Worm (Caenorhabditis elegans): ENCODE results near the gene F19B10.2.

The F19B10.2 gene

DNA sequence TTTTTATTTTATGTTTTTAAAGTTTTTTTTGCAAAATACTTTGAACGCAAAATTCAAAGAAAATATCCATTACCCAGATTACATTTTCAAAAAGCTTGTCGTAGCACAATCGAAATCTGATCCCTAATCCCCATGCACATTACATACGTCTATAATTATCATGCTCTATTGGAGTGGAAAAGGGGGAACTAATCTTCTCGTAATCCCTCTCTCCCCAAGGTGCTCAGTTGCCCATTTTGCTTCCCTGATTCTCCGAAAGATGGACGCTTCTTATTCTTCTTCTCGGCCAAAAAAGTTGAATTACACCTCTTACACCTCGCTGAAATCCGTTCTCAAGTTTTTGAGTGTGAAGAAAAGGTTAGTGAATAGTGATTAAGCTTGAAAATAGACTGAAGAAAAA lies 35.8 kb downstream of the F19B10.2 start, which contains the start of gene fbxc-53:
TSS of gene fbxc-53 (plus strand) at position 245 of the 400 bp plus-strand sequence.
- no peak for TF ChIP-seq hmg-1.1 (GFP tag; IDR thresholded peaks at IDR 0.05)
- no peak for TF ChIP-seq php-3 (GFP tag; IDR thresholded peaks at IDR 0.05)
- no peak for TF ChIP-seq dpl-1 (GFP tag; optimal IDR thresholded peaks at IDR 0.05)
- TF ChIP-seq ceh-20 (GFP tag; IDR thresholded peaks at IDR 0.05): no peak
- TF ChIP-seq zip-2 (tag; optimal IDR thresholded peaks at IDR 0.05): no peak
- no peak for TF ChIP-seq tag-97 (GFP tag; IDR thresholded peaks at IDR 0.05)
- TF ChIP-seq nhr-25 (tag; optimal IDR thresholded peaks at IDR 0.05; ENCODE audit: borderline replicate concordance, insufficient read depth): no peak
- TF ChIP-seq Y48G9A.11 (GFP tag; IDR thresholded peaks at IDR 0.05): no peak
- no peak for TF ChIP-seq arid-1 (GFP tag; conservative IDR thresholded peaks at IDR 0.05)
- TF ChIP-seq nhr-237 (tag; optimal IDR thresholded peaks at IDR 0.05): no peak
- TF ChIP-seq dmd-9 (GFP tag; IDR thresholded peaks at IDR 0.05): no peak
- TF ChIP-seq ceh-44 (GFP tag; IDR thresholded peaks at IDR 0.05): no peak
- TF ChIP-seq nhr-41 (GFP tag; IDR thresholded peaks at IDR 0.05): no peak

DNA sequence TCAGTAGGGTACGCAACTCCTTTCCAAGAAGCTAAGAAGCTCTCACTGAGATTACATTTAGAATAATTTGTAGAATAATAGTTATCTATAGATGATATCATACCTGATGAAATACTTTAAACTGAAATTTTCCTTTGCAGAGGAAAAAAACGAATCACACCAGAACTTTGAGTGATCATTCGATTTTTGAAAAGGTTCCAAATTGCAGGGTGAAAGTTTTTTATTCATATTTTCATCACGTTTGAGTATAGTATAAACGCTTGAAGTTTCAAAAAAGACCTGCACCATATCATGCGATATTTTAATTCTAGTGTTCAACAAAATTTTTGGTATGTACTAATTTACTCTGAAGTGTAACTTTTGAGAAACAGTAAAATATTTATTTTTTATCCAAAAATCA lies 39.3 kb downstream of the F19B10.2 start, which contains the start of gene srh-100:
TSS of gene srh-100 (minus strand) at position 101 of the 400 bp plus-strand sequence.
- no peak for TF ChIP-seq snpc-1.2 (GFP tag; IDR thresholded peaks at IDR 0.05)
- no peak for TF ChIP-seq aha-1 (tag)
- TF ChIP-seq ctbp-1 (GFP tag; IDR thresholded peaks at IDR 0.05): no peak
- TF ChIP-seq nhr-237 (tag; optimal IDR thresholded peaks at IDR 0.05): no peak
- TF ChIP-seq lin-38 (GFP tag; IDR thresholded peaks at IDR 0.05): no peak
- TF ChIP-seq aly-2 (tag; optimal IDR thresholded peaks at IDR 0.05): no peak
- no peak for TF ChIP-seq hmg-1.1 (GFP tag; IDR thresholded peaks at IDR 0.05)
- no peak for TF ChIP-seq sdz-12 (GFP tag; optimal IDR thresholded peaks at IDR 0.05)
- no peak for TF ChIP-seq php-3 (GFP tag; IDR thresholded peaks at IDR 0.05)
- no peak for TF ChIP-seq ceh-20 (GFP tag; IDR thresholded peaks at IDR 0.05)
- no peak for TF ChIP-seq ceh-82 (tag; optimal IDR thresholded peaks at IDR 0.05)
- TF ChIP-seq F49E8.2 (tag; optimal IDR thresholded peaks at IDR 0.05; ENCODE audit: borderline replicate concordance): no peak
- no peak for TF ChIP-seq lin-1 (GFP tag; IDR thresholded peaks at IDR 0.05)

DNA sequence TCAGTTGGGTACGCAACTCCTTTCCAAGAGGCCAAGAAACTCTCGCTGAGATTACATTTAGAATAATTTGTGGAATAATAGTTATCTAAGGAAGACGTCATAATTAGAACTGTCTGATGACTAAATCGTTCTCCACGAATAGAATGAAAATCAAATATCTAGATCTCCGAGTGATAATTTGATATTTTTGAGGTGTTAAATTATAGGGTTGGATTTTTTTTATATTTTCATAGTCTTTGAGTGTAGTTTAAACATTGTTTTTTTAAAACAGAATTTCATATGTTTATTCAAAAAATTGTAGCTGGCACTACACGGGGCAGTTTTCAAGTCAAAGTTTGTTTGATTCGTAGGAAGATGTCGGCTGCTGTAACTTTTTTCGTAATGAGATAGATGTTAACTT lies 41.2 kb downstream of the F19B10.2 start, which contains the start of gene srh-99:
TSS of gene srh-99 (minus strand) at position 101 of the 400 bp plus-strand sequence.
- no peak for TF ChIP-seq aly-2 (tag; optimal IDR thresholded peaks at IDR 0.05)
- no peak for TF ChIP-seq F10B5.3 (tag; optimal IDR thresholded peaks at IDR 0.05)
- no peak for TF ChIP-seq ztf-7 (tag; optimal IDR thresholded peaks at IDR 0.05)
- no peak for TF ChIP-seq ceh-28 (tag; optimal IDR thresholded peaks at IDR 0.05)
- TF ChIP-seq madf-9 (GFP tag; conservative IDR thresholded peaks at IDR 0.05): no peak
- TF ChIP-seq saeg-2 (GFP tag; IDR thresholded peaks at IDR 0.05): no peak
- TF ChIP-seq mxl-2 (GFP tag; conservative IDR thresholded peaks at IDR 0.05): no peak
- TF ChIP-seq cey-2 (tag; optimal IDR thresholded peaks at IDR 0.05; ENCODE audit: borderline replicate concordance, insufficient read depth): no peak
- no peak for TF ChIP-seq sdz-12 (GFP tag; optimal IDR thresholded peaks at IDR 0.05)
- no peak for TF ChIP-seq nhr-102 (tag; optimal IDR thresholded peaks at IDR 0.05)
- no peak for TF ChIP-seq nhr-77 (tag; optimal IDR thresholded peaks at IDR 0.05)
- TF ChIP-seq unc-39 (tag; optimal IDR thresholded peaks at IDR 0.05): no peak
- no peak for TF ChIP-seq egl-43 (GFP tag; IDR thresholded peaks at IDR 0.05)
- TF ChIP-seq mxl-3 (GFP tag; optimal IDR thresholded peaks at IDR 0.05): no peak
- no peak for TF ChIP-seq hif-1 (tag; optimal IDR thresholded peaks at IDR 0.05)
- no peak for TF ChIP-seq attf-4 (tag; optimal IDR thresholded peaks at IDR 0.05)
- TF ChIP-seq lsy-2 (tag; optimal IDR thresholded peaks at IDR 0.05): no peak
- no peak for TF ChIP-seq tag-97 (GFP tag; IDR thresholded peaks at IDR 0.05)

All from whole organism, L4 larva.